Worm (Caenorhabditis elegans) whole organism, L1 larva: Measurements from ENCODE around the gene gtf-2E2.

ENCODE experiments used
- C04F5.9 ChIP-seq: sonication (generic microtip); optimal IDR thresholded peaks from 2 replicates; lab custom pipeline; 2016; ENCODE audit warnings: missing genetic modification characterization, missing compliant biosample characterization
- F16B12.6 ChIP-seq: fragments of 150-350 bp; optimal IDR thresholded peaks from 2 replicates; lab custom pipeline; 2014; ENCODE audit warnings: missing biosample characterization, missing genetic modification characterization
- Y116A8C.19 ChIP-seq: sonication (generic microtip); optimal IDR thresholded peaks from 2 replicates; lab custom pipeline; 2016; ENCODE audit warnings: missing compliant biosample characterization, missing genetic modification characterization, borderline replicate concordance
- aha-1 ChIP-seq: fragments of 150-350 bp; optimal IDR thresholded peaks from 2 replicates; lab custom pipeline; 2014; ENCODE audit warnings: missing biosample characterization, missing genetic modification characterization
- alr-1 ChIP-seq: fragments of 200-800 bp; sonication (Bioruptor generic); optimal IDR thresholded peaks from 2 replicates; lab custom pipeline; 2018; ENCODE audit warnings: borderline replicate concordance, mild to moderate bottlenecking, missing genetic modification characterization, missing compliant biosample characterization
- aly-2 ChIP-seq: fragments of 150-350 bp; optimal IDR thresholded peaks from 2 replicates; lab custom pipeline; 2014; ENCODE audit warnings: missing biosample characterization, missing genetic modification characterization
- ama-1 ChIP-seq: fragments of 150-350 bp; optimal IDR thresholded peaks from 2 replicates; lab custom pipeline; 2014
- blmp-1 ChIP-seq: fragments of 150-350 bp; optimal IDR thresholded peaks from 2 replicates; lab custom pipeline; 2014; ENCODE audit warnings: missing biosample characterization, missing genetic modification characterization
- ceh-63 ChIP-seq: fragments of 200-800 bp; sonication (Bioruptor generic); optimal IDR thresholded peaks from 2 replicates; lab custom pipeline; 2018; ENCODE audit warnings: mild to moderate bottlenecking, missing genetic modification characterization, missing compliant biosample characterization
- ceh-8 ChIP-seq: fragments of 200-800 bp; sonication (Bioruptor generic); optimal IDR thresholded peaks from 2 replicates; lab custom pipeline; 2018; ENCODE audit warnings: mild to moderate bottlenecking, missing genetic modification characterization, moderate library complexity, missing compliant biosample characterization
- ceh-82 ChIP-seq, 3 experiments: fragments of 150-350 bp in 1 of 3; sonication (generic microtip) in 2 of 3; optimal IDR thresholded peaks; 2 replicates each; lab custom pipeline; 2014 to 2017; ENCODE audit warnings: missing biosample characterization in 3 of 3, missing genetic modification characterization in 3 of 3
- ceh-88 ChIP-seq: fragments of 200-800 bp; sonication (Bioruptor generic); IDR thresholded peaks from 2 replicates; pipeline ENCODE4 v1.3.6; 2022; ENCODE audit warnings: missing genetic modification characterization, missing compliant biosample characterization
- ces-1 ChIP-seq: fragments of 150-350 bp; optimal IDR thresholded peaks from 2 replicates; lab custom pipeline; 2014; ENCODE audit warnings: missing biosample characterization, missing genetic modification reagents, missing genetic modification characterization
- dpl-1 ChIP-seq, 3 experiments: fragments of 150-350 bp in 2 of 3; sonication (generic microtip) in 1 of 3; optimal IDR thresholded peaks; 2 replicates each; lab custom pipeline; 2014 to 2017; ENCODE audit warnings: missing biosample characterization in 3 of 3, missing genetic modification characterization in 3 of 3, missing genetic modification reagents in 3 of 3
- egl-13 ChIP-seq: sonication (generic microtip); optimal IDR thresholded peaks from 2 replicates; lab custom pipeline; 2016; ENCODE audit warnings: missing genotype, missing genetic modification reagents, missing genetic modification characterization, missing compliant biosample characterization
- elt-2 ChIP-seq: sonication (generic microtip); optimal IDR thresholded peaks from 2 replicates; lab custom pipeline; 2016; ENCODE audit warnings: missing genetic modification characterization, mild to moderate bottlenecking, inconsistent platforms, missing compliant biosample characterization, missing genetic modification reagents
- elt-3 ChIP-seq, 6 experiments: fragments of 150-350 bp in 1 of 6; sonication (generic microtip); optimal IDR thresholded peaks; 2 replicates each; lab custom pipeline; 2017 to 2018; ENCODE audit warnings: missing biosample characterization in 6 of 6, missing genetic modification characterization in 6 of 6, inconsistent platforms in 1 of 6
- fkh-10 ChIP-seq: sonication (generic microtip); optimal IDR thresholded peaks from 2 replicates; lab custom pipeline; 2017; ENCODE audit warnings: missing biosample characterization, missing genetic modification reagents, missing genetic modification characterization
- fkh-4 ChIP-seq: sonication (generic microtip); optimal IDR thresholded peaks from 2 replicates; lab custom pipeline; 2016; ENCODE audit warnings: missing compliant biosample characterization, missing genetic modification characterization, borderline replicate concordance
- grh-1 ChIP-seq: fragments of 200-800 bp; sonication (Bioruptor generic); IDR thresholded peaks from 2 replicates; pipeline ENCODE4 v1.3.6; 2022; ENCODE audit warnings: missing genetic modification reagents, missing genetic modification characterization, missing compliant biosample characterization
- hlh-17 ChIP-seq: fragments of 200-800 bp; sonication (Bioruptor generic); optimal IDR thresholded peaks from 2 replicates; lab custom pipeline; 2018; ENCODE audit warnings: missing genetic modification characterization, mild to moderate bottlenecking, missing compliant biosample characterization, moderate library complexity, borderline replicate concordance
- hlh-4 ChIP-seq: sonication (generic microtip); optimal IDR thresholded peaks from 2 replicates; lab custom pipeline; 2016; ENCODE audit warnings: mild to moderate bottlenecking, missing genetic modification characterization, missing compliant biosample characterization
- isw-1 ChIP-seq: fragments of 200-800 bp; sonication (Bioruptor generic); IDR thresholded peaks from 2 replicates; pipeline ENCODE4 v1.3.6; 2022; ENCODE audit warnings: missing genetic modification characterization, missing compliant biosample characterization
- lin-35 ChIP-seq, 2 experiments: fragments of 150-350 bp; optimal IDR thresholded peaks; 2 replicates each; lab custom pipeline; 2014; ENCODE audit warnings: missing biosample characterization in 2 of 2, missing genetic modification characterization in 2 of 2, missing genetic modification reagents in 2 of 2
- lin-39 ChIP-seq: fragments of 150-350 bp; optimal IDR thresholded peaks from 2 replicates; lab custom pipeline; 2014; ENCODE audit warnings: missing biosample characterization, missing genetic modification reagents, missing genetic modification characterization
- lir-3 ChIP-seq: sonication (generic microtip); optimal IDR thresholded peaks from 2 replicates; lab custom pipeline; 2016; ENCODE audit warnings: mild to moderate bottlenecking, missing genetic modification characterization, moderate library complexity, missing compliant biosample characterization; ENCODE audit not compliant: poor library complexity
- mef-2 ChIP-seq: fragments of 150-350 bp; optimal IDR thresholded peaks from 2 replicates; lab custom pipeline; 2014; ENCODE audit warnings: missing biosample characterization, missing genetic modification characterization
- nhr-12 ChIP-seq: sonication (generic microtip); optimal IDR thresholded peaks from 2 replicates; lab custom pipeline; 2017; ENCODE audit warnings: missing biosample characterization, missing genetic modification characterization
- nhr-19 ChIP-seq: fragments of 200-800 bp; sonication (Bioruptor generic); conservative IDR thresholded peaks from 2 replicates; pipeline ENCODE4 v1.3.6; 2022; ENCODE audit warnings: missing genetic modification characterization, missing compliant biosample characterization
- nhr-20 ChIP-seq: sonication (generic microtip); optimal IDR thresholded peaks from 2 replicates; lab custom pipeline; 2016; ENCODE audit warnings: mild to moderate bottlenecking, missing genetic modification characterization, missing compliant biosample characterization
- nhr-237 ChIP-seq: fragments of 150-350 bp; optimal IDR thresholded peaks from 2 replicates; lab custom pipeline; 2014; ENCODE audit warnings: missing biosample characterization, missing genetic modification characterization
- nhr-28 ChIP-seq: fragments of 150-350 bp; optimal IDR thresholded peaks from 2 replicates; lab custom pipeline; 2014; ENCODE audit warnings: missing biosample characterization, missing genetic modification characterization
- nhr-76 ChIP-seq: sonication (generic microtip); optimal IDR thresholded peaks from 2 replicates; lab custom pipeline; 2017; ENCODE audit warnings: missing biosample characterization, missing genetic modification characterization
- nhr-85 ChIP-seq: sonication (generic microtip); peaks from one replicate; lab custom pipeline; 2016; ENCODE audit warnings: missing genetic modification characterization, inconsistent platforms, missing compliant biosample characterization
- nhr-90 ChIP-seq: sonication (generic microtip); optimal IDR thresholded peaks from 2 replicates; lab custom pipeline; 2016; ENCODE audit warnings: mild to moderate bottlenecking, missing genetic modification characterization, missing compliant biosample characterization; ENCODE audit not compliant: poor library complexity
- pqm-1 ChIP-seq: sonication (generic microtip); optimal IDR thresholded peaks from 3 replicates; lab custom pipeline; 2017; ENCODE audit warnings: missing biosample characterization, missing genetic modification characterization
- rnt-1 ChIP-seq: sonication (generic microtip); optimal IDR thresholded peaks from 2 replicates; lab custom pipeline; 2016; ENCODE audit warnings: mild to moderate bottlenecking, missing genetic modification characterization, moderate library complexity, missing compliant biosample characterization
- sox-4 ChIP-seq: sonication (generic microtip); optimal IDR thresholded peaks from 2 replicates; lab custom pipeline; 2016; ENCODE audit warnings: missing genetic modification characterization, missing compliant biosample characterization
- sptf-1 ChIP-seq: fragments of 150-350 bp; optimal IDR thresholded peaks from 2 replicates; lab custom pipeline; 2014; ENCODE audit warnings: missing biosample characterization, missing genetic modification characterization
- sup-37 ChIP-seq: fragments of 200-800 bp; sonication (Bioruptor generic); optimal IDR thresholded peaks from 2 replicates; lab custom pipeline; 2018; ENCODE audit warnings: mild to moderate bottlenecking, missing genetic modification characterization, missing compliant biosample characterization
- unc-62 ChIP-seq: fragments of 150-350 bp; optimal IDR thresholded peaks from 2 replicates; lab custom pipeline; 2014; ENCODE audit warnings: missing biosample characterization, missing genetic modification reagents, missing genetic modification characterization
- unc-86 ChIP-seq: sonication (generic microtip); optimal IDR thresholded peaks from 2 replicates; lab custom pipeline; 2016; ENCODE audit warnings: missing genetic modification characterization, missing compliant biosample characterization
- vab-15 ChIP-seq: sonication (generic microtip); optimal IDR thresholded peaks from 2 replicates; lab custom pipeline; 2017; ENCODE audit warnings: missing genotype, mild to moderate bottlenecking, missing genetic modification characterization, missing compliant biosample characterization
- zag-1 ChIP-seq: fragments of 150-350 bp; optimal IDR thresholded peaks from 2 replicates; lab custom pipeline; 2014; ENCODE audit warnings: missing biosample characterization, missing genetic modification characterization
- zip-4 ChIP-seq: fragments of 200-800 bp; sonication (Bioruptor generic); optimal IDR thresholded peaks from 2 replicates; lab custom pipeline; 2018; ENCODE audit warnings: mild to moderate bottlenecking, missing genetic modification characterization, moderate library complexity, missing compliant biosample characterization
- ztf-4 ChIP-seq: fragments of 150-350 bp; optimal IDR thresholded peaks from 2 replicates; lab custom pipeline; 2014; ENCODE audit warnings: missing biosample characterization, missing genetic modification characterization

gtf-2E2 gene

DNA sequence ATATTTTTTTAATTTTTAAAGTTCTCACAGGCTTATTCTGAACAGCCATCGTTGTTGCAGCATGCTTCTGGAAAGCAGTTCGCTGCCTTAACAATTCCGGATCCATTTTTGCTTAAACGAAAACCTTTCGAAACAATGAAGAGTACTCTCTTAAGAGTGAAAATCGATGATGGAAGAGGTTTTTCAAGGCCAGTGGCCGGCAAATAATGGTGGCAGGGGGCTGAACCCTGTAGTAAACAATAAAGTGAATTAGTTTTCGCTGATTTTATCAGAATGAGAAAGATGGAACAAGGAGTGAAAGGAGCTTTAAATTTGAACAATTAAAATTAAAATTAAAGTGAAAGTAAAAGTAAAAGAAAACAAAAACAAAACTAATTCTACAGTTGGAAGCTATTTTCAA is at the start of gene gtf-2E2 (continued):
- TF ChIP-seq nhr-12 (tag; lab: Kevin White, UChicago) (no peak), ceh-8 (GFP tag; lab: Kevin White, UChicago) (no peak), blmp-1 (tag; lab: Kevin White, UChicago) (peak; percentile 91), pqm-1 (tag; lab: Kevin White, UChicago) (no peak), zip-4 (GFP tag; lab: Kevin White, UChicago) (no peak), egl-13 (no peak), ceh-63 (GFP tag; lab: Kevin White, UChicago) (no peak), ztf-4 (tag; lab: Kevin White, UChicago) (no peak), nhr-20 (tag; lab: Kevin White, UChicago) (peak; percentile 9), unc-86 (tag; lab: Kevin White, UChicago) (no peak), fkh-10 (GFP tag; lab: Kevin White, UChicago) (no peak), dpl-1 (GFP tag; optimal IDR thresholded peaks at IDR 0.05; lab: Kevin White, UChicago) (peak in 1 of 3 experiments; percentile 24), rnt-1 (tag; lab: Kevin White, UChicago) (peak; percentile 63), mef-2 (tag; lab: Kevin White, UChicago) (no peak), lin-35 (GFP tag; optimal IDR thresholded peaks at IDR 0.05; lab: Kevin White, UChicago) (peak; percentile 3 to 28), C04F5.9 (no peak), sup-37 (GFP tag; lab: Kevin White, UChicago) (no peak), nhr-19 (no peak), aly-2 (tag; lab: Kevin White, UChicago) (no peak), sox-4 (tag; lab: Kevin White, UChicago) (no peak), Y116A8C.19 (tag; lab: Kevin White, UChicago) (no peak), ceh-88 (GFP tag; lab: Robert Waterston, UW) (no peak), hlh-4 (tag; lab: Kevin White, UChicago) (no peak), nhr-237 (no peak), F16B12.6 (tag; lab: Kevin White, UChicago) (no peak), ama-1 (lab: Kevin White, UChicago) (no peak), sptf-1 (tag; lab: Kevin White, UChicago) (no peak), vab-15 (tag; lab: Kevin White, UChicago) (no peak), nhr-28 (no peak), unc-62 (GFP tag; lab: Kevin White, UChicago) (no peak), hlh-17 (GFP tag; lab: Kevin White, UChicago) (no peak)
- TF ChIP-seq, all 84 proteins: peak for 15

ce11 chrII:11592023-11592422 is 49.7 kb upstream of the gtf-2E2 start, which contains the start of gene F07A11.1:
F07A11.1 (minus strand) TSS chrII:11592123.
- TF ChIP-seq lin-39 (no peak), ztf-4 (tag; lab: Kevin White, UChicago) (no peak), aly-2 (tag; lab: Kevin White, UChicago) (no peak), aha-1 (tag; lab: Kevin White, UChicago) (no peak)
- TF ChIP-seq, all 84 proteins: peak for 0

DNA sequence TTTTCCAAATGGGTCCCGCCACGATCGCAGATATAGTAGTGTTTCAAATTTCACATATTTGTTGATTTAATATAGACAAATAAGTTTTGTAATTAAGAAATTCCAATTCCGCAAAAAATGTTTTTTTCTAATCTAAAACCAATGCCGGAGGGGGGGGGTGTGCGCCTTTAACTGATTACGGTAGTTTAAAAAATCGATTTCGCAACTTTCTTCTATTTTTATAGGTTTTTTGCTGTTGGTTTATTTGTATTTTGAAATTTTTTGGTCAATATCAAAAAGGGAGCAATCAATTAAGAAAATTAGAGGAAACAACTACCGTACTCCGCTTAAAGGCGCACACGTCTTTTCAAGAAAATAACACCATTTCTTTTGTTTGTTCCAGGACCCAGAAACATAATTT is 49.3 kb upstream of the gtf-2E2 start:
- no peak for TF ChIP-seq ceh-82 (tag; optimal IDR thresholded peaks at IDR 0.05; lab: Kevin White, UChicago)
- no peak for TF ChIP-seq fkh-10 (GFP tag; lab: Kevin White, UChicago)
- no peak for TF ChIP-seq fkh-4 (tag; lab: Kevin White, UChicago)
- no peak for TF ChIP-seq grh-1 (GFP tag; lab: Robert Waterston, UW)
- TF ChIP-seq nhr-85, result no peak
- no peak for TF ChIP-seq vab-15 (tag; lab: Kevin White, UChicago)
- TF ChIP-seq F16B12.6 (tag; lab: Kevin White, UChicago), result no peak
- TF ChIP-seq nhr-90, result no peak
- TF ChIP-seq alr-1, result no peak
- no peak for TF ChIP-seq zip-4 (GFP tag; lab: Kevin White, UChicago)
- no peak for TF ChIP-seq elt-3 (tag; optimal IDR thresholded peaks at IDR 0.05; lab: Kevin White, UChicago)
- TF ChIP-seq isw-1, result no peak
- no peak for TF ChIP-seq ceh-88 (GFP tag; lab: Robert Waterston, UW)
- no peak for TF ChIP-seq dpl-1 (GFP tag; optimal IDR thresholded peaks at IDR 0.05; lab: Kevin White, UChicago)
- no peak for TF ChIP-seq lir-3 (tag; lab: Kevin White, UChicago)
- TF ChIP-seq elt-2 (tag; lab: Kevin White, UChicago), result no peak
- TF ChIP-seq zag-1 (tag; lab: Kevin White, UChicago), result no peak
- TF ChIP-seq nhr-76 (tag; lab: Kevin White, UChicago), result no peak
- no peak for TF ChIP-seq ces-1 (GFP tag; lab: Kevin White, UChicago)
